Worm (Caenorhabditis elegans): ENCODE results near the gene dhs-5.

- no peak for TF ChIP-seq B0310.2 (tag; optimal IDR thresholded peaks at IDR 0.05)
- TF ChIP-seq hmbx-1 (tag; optimal IDR thresholded peaks at IDR 0.05) = no peak
Measured at ce11 chrII:5496375-5496774, 42.7 kb downstream of the dhs-5 start, which contains the start of gene F12A10.1.

Data from whole organism, early embryonic.